Fruit fly (Drosophila melanogaster) whole organism, adult: ENCODE data around the gene CG14450.

Experiments used
- Crg-1 ChIP-seq: fragments of 200-800 bp; sonication (Bioruptor generic); optimal IDR thresholded peaks from 2 replicates; lab custom pipeline; 2016; ENCODE audit warnings: missing biosample characterization, missing genetic modification characterization
- tj ChIP-seq: fragments of 200-800 bp; sonication (Bioruptor generic); optimal IDR thresholded peaks from 3 replicates; lab custom pipeline; 2017; ENCODE audit warnings: missing biosample characterization, mild to moderate bottlenecking, missing genetic modification characterization, moderate library complexity

- TF ChIP-seq tj: no peak
- TF ChIP-seq Crg-1 (GFP tag; lab: Kevin White, UChicago): no peak
Measured at dm6 chr3L:22731393-22731792, 3.8 kb upstream of the CG14450 start.
